Fruit fly (Drosophila melanogaster) whole organism, embryonic: ENCODE measurements around the gene Ugt36D1.

ENCODE experiments used
- CG12391 ChIP-seq: fragments of 200-800 bp; sonication (Bioruptor generic); optimal IDR thresholded peaks from 3 replicates; lab custom pipeline; 2018; ENCODE audit warnings: missing biosample characterization, mild to moderate bottlenecking, missing genetic modification characterization, moderate library complexity
- CG15601 ChIP-seq: fragments of 200-800 bp; sonication (Bioruptor generic); optimal IDR thresholded peaks from 3 replicates; lab custom pipeline; 2019; ENCODE audit warnings: missing biosample characterization, mild to moderate bottlenecking, missing genetic modification characterization, moderate library complexity
- CG16863 ChIP-seq: fragments of 200-800 bp; sonication (Bioruptor generic); optimal IDR thresholded peaks from 3 replicates; lab custom pipeline; 2016; ENCODE audit warnings: missing biosample characterization, missing genetic modification characterization
- CG17568 ChIP-seq: fragments of 200-800 bp; sonication (Bioruptor generic); optimal IDR thresholded peaks from 2 replicates; lab custom pipeline; 2018; ENCODE audit warnings: missing biosample characterization, mild to moderate bottlenecking, missing genetic modification characterization, moderate library complexity
- CG2202 ChIP-seq: fragments of 200-800 bp; sonication (Bioruptor generic); optimal IDR thresholded peaks from 2 replicates; lab custom pipeline; 2018; ENCODE audit warnings: missing biosample characterization, mild to moderate bottlenecking, missing genetic modification characterization
- CG32772 ChIP-seq: fragments of 200-800 bp; sonication (Bioruptor generic); IDR thresholded peaks from 2 replicates; pipeline ENCODE4 v1.3.6; 2022; ENCODE audit warnings: missing biosample characterization, missing genetic modification characterization
- CG33213 ChIP-seq: fragments of 200-800 bp; sonication (Bioruptor generic); optimal IDR thresholded peaks from 3 replicates; lab custom pipeline; 2016; ENCODE audit warnings: missing biosample characterization, missing genetic modification characterization
- CG3838 ChIP-seq: fragments of 200-800 bp; sonication (Bioruptor generic); optimal IDR thresholded peaks from 3 replicates; lab custom pipeline; 2016; ENCODE audit warnings: missing biosample characterization, missing genetic modification characterization
- CG4328 ChIP-seq: fragments of 200-800 bp; sonication (Bioruptor generic); optimal IDR thresholded peaks from 3 replicates; lab custom pipeline; 2017; ENCODE audit warnings: missing biosample characterization, missing genetic modification reagents, missing genetic modification characterization
- CG43689 ChIP-seq: fragments of 200-800 bp; sonication (Bioruptor generic); IDR thresholded peaks from 2 replicates; pipeline ENCODE4 v1.3.6; 2022; ENCODE audit warnings: missing biosample characterization, missing genetic modification characterization
- CG4707 ChIP-seq: fragments of 200-800 bp; sonication (Bioruptor generic); optimal IDR thresholded peaks from 2 replicates; lab custom pipeline; 2018; ENCODE audit warnings: missing biosample characterization, mild to moderate bottlenecking, missing genetic modification characterization, moderate library complexity
- CG5953 ChIP-seq: fragments of 200-800 bp; sonication (Bioruptor generic); IDR thresholded peaks from 2 replicates; pipeline ENCODE4 v1.3.6; 2022; ENCODE audit warnings: missing biosample characterization, missing genetic modification characterization
- CG7556 ChIP-seq: fragments of 200-800 bp; sonication (Bioruptor generic); optimal IDR thresholded peaks from 2 replicates; lab custom pipeline; 2017; ENCODE audit warnings: missing biosample characterization, mild to moderate bottlenecking, missing genetic modification characterization
- CG7745 ChIP-seq: fragments of 200-800 bp; sonication (Bioruptor generic); optimal IDR thresholded peaks from 2 replicates; lab custom pipeline; 2018; ENCODE audit warnings: missing biosample characterization, mild to moderate bottlenecking, missing genetic modification characterization, moderate library complexity
- CG9817 ChIP-seq: fragments of 200-800 bp; sonication (Bioruptor generic); optimal IDR thresholded peaks from 2 replicates; lab custom pipeline; 2018; ENCODE audit warnings: missing biosample characterization, mild to moderate bottlenecking, missing genetic modification characterization, moderate library complexity
- CG9932 ChIP-seq: fragments of 200-800 bp; sonication (Bioruptor generic); IDR thresholded peaks from 2 replicates; pipeline ENCODE4 v1.3.6; 2022; ENCODE audit warnings: missing biosample characterization, missing genetic modification characterization
- CkIIα-i1 ChIP-seq: fragments of 200-800 bp; sonication (Bioruptor generic); IDR thresholded peaks from 2 replicates; pipeline ENCODE4 v1.3.6; 2022; ENCODE audit warnings: missing biosample characterization, missing genetic modification characterization
- D19B ChIP-seq: fragments of 200-800 bp; sonication (Bioruptor generic); optimal IDR thresholded peaks from 2 replicates; lab custom pipeline; 2017; ENCODE audit warnings: missing biosample characterization, mild to moderate bottlenecking, missing genetic modification characterization
- Deaf1 ChIP-seq: fragments of 200-800 bp; optimal IDR thresholded peaks from 3 replicates; lab custom pipeline; 2019; ENCODE audit warnings: missing biosample characterization, mild to moderate bottlenecking, missing genetic modification characterization, moderate library complexity
- Dll ChIP-seq: fragments of 200-800 bp; sonication (Bioruptor generic); IDR thresholded peaks from 4 replicates; pipeline ENCODE4 v1.3.6; 2022; ENCODE audit warnings: missing biosample characterization, missing genetic modification characterization; ENCODE audit not compliant: partially characterized antibody
- Fer1 ChIP-seq: fragments of 200-800 bp; sonication (Bioruptor generic); optimal IDR thresholded peaks from 2 replicates; lab custom pipeline; 2017; ENCODE audit warnings: missing biosample characterization, mild to moderate bottlenecking, missing genetic modification characterization
- Fer2 ChIP-seq: fragments of 200-800 bp; sonication (Bioruptor generic); optimal IDR thresholded peaks from 2 replicates; lab custom pipeline; 2018; ENCODE audit warnings: missing biosample characterization, mild to moderate bottlenecking, missing genetic modification characterization, moderate library complexity
- Gug ChIP-seq: fragments of 200-800 bp; sonication (Bioruptor generic); IDR thresholded peaks from 4 replicates; pipeline ENCODE4 v1.3.6; 2022; ENCODE audit warnings: missing biosample characterization, missing genetic modification characterization
- H15 ChIP-seq: fragments of 200-800 bp; sonication (Bioruptor generic); IDR thresholded peaks from 3 replicates; pipeline ENCODE4 v1.3.6; 2022; ENCODE audit warnings: missing biosample characterization, missing genetic modification characterization
- HmgZ ChIP-seq: fragments of 200-800 bp; sonication (Bioruptor generic); optimal IDR thresholded peaks from 2 replicates; lab custom pipeline; 2018; ENCODE audit warnings: missing biosample characterization, mild to moderate bottlenecking, missing genetic modification characterization
- Jarid2 ChIP-seq: fragments of 200-800 bp; sonication (Bioruptor generic); optimal IDR thresholded peaks from 3 replicates; lab custom pipeline; 2017; ENCODE audit warnings: mild to moderate bottlenecking, missing biosample characterization, missing genetic modification reagents, missing genetic modification characterization
- Vsx1 ChIP-seq: fragments of 200-800 bp; sonication (Bioruptor generic); optimal IDR thresholded peaks from 2 replicates; lab custom pipeline; 2017; ENCODE audit warnings: missing biosample characterization, mild to moderate bottlenecking, missing genetic modification characterization, missing genetic modification reagents
- ac ChIP-seq: fragments of 200-800 bp; sonication (Bioruptor generic); optimal IDR thresholded peaks from 3 replicates; lab custom pipeline; 2017; ENCODE audit warnings: missing biosample characterization, mild to moderate bottlenecking, missing genetic modification characterization
- ara ChIP-seq: fragments of 200-800 bp; sonication (Bioruptor generic); IDR thresholded peaks from 2 replicates; pipeline ENCODE4 v1.3.6; 2022; ENCODE audit warnings: missing biosample characterization, missing genetic modification characterization
- bowl ChIP-seq: fragments of 200-800 bp; sonication (Bioruptor generic); IDR thresholded peaks from 2 replicates; pipeline ENCODE4 v1.3.6; 2022; ENCODE audit warnings: missing biosample characterization, missing genetic modification characterization
- caup ChIP-seq: fragments of 200-800 bp; sonication (Bioruptor generic); optimal IDR thresholded peaks from 3 replicates; lab custom pipeline; 2017; ENCODE audit warnings: missing biosample characterization, mild to moderate bottlenecking, missing genetic modification characterization, moderate library complexity; ENCODE audit not compliant: severe bottlenecking
- croc ChIP-seq: fragments of 200-800 bp; sonication (Bioruptor generic); conservative IDR thresholded peaks from 3 replicates; pipeline ENCODE4 v1.3.6; 2022; ENCODE audit warnings: missing biosample characterization, missing genetic modification characterization
- dimm ChIP-seq: fragments of 200-800 bp; sonication (Bioruptor generic); IDR thresholded peaks from 2 replicates; pipeline ENCODE4 v1.3.6; 2022; ENCODE audit warnings: missing biosample characterization, missing genetic modification characterization
- ewg ChIP-seq: fragments of 200-800 bp; sonication (Bioruptor generic); optimal IDR thresholded peaks from 3 replicates; lab custom pipeline; 2017; ENCODE audit warnings: mild to moderate bottlenecking, missing biosample characterization, missing genetic modification reagents, missing genetic modification characterization
- ftz-f1 ChIP-seq: fragments of 200-800 bp; sonication (Bioruptor generic); optimal IDR thresholded peaks from 2 replicates; lab custom pipeline; 2016; ENCODE audit warnings: missing biosample characterization, missing genetic modification characterization
- gce ChIP-seq: fragments of 200-800 bp; sonication (Bioruptor generic); IDR thresholded peaks from 3 replicates; pipeline ENCODE4 v1.3.6; 2022; ENCODE audit warnings: missing biosample characterization, missing genetic modification characterization
- grau ChIP-seq: fragments of 200-800 bp; optimal IDR thresholded peaks from 3 replicates; lab custom pipeline; 2019; ENCODE audit warnings: missing biosample characterization, mild to moderate bottlenecking, missing genetic modification characterization, moderate library complexity
- gro ChIP-seq: fragments of 200-800 bp; sonication (Bioruptor generic); optimal IDR thresholded peaks from 2 replicates; lab custom pipeline; 2016; ENCODE audit warnings: missing biosample characterization, missing genetic modification characterization
- gsb-n ChIP-seq: fragments of 200-800 bp; sonication (Bioruptor generic); optimal IDR thresholded peaks from 3 replicates; lab custom pipeline; 2018; ENCODE audit warnings: missing biosample characterization, mild to moderate bottlenecking, missing genetic modification characterization
- lab ChIP-seq: fragments of 200-800 bp; sonication (Bioruptor generic); optimal IDR thresholded peaks from 3 replicates; lab custom pipeline; 2017; ENCODE audit warnings: missing biosample characterization, missing genetic modification characterization, mild to moderate bottlenecking, moderate library complexity, missing genetic modification reagents
- mld ChIP-seq: fragments of 200-800 bp; sonication (Bioruptor generic); IDR thresholded peaks from 3 replicates; pipeline ENCODE4 v1.3.6; 2022; ENCODE audit warnings: missing biosample characterization, missing genetic modification characterization; ENCODE audit not compliant: partially characterized antibody
- nau ChIP-seq: fragments of 200-800 bp; sonication (Bioruptor generic); optimal IDR thresholded peaks from 3 replicates; lab custom pipeline; 2017; ENCODE audit warnings: missing biosample characterization, mild to moderate bottlenecking, missing genetic modification characterization, missing genetic modification reagents
- nom ChIP-seq: fragments of 200-800 bp; sonication (Bioruptor generic); optimal IDR thresholded peaks from 2 replicates; lab custom pipeline; 2017; ENCODE audit warnings: missing biosample characterization, missing genetic modification characterization, mild to moderate bottlenecking, moderate library complexity, missing genetic modification reagents
- pb ChIP-seq: fragments of 200-800 bp; sonication (Bioruptor generic); optimal IDR thresholded peaks from 3 replicates; lab custom pipeline; 2016; ENCODE audit warnings: missing biosample characterization, missing genetic modification characterization
- pros ChIP-seq: fragments of 200-800 bp; sonication (Bioruptor generic); optimal IDR thresholded peaks from 3 replicates; lab custom pipeline; 2019; ENCODE audit warnings: missing biosample characterization, mild to moderate bottlenecking, missing genetic modification characterization, moderate library complexity
- run ChIP-seq: fragments of 200-800 bp; sonication (Bioruptor generic); optimal IDR thresholded peaks from 3 replicates; lab custom pipeline; 2018; ENCODE audit warnings: missing biosample characterization, mild to moderate bottlenecking, missing genetic modification characterization
- sima ChIP-seq: fragments of 200-800 bp; sonication (Bioruptor generic); optimal IDR thresholded peaks from 2 replicates; lab custom pipeline; 2016; ENCODE audit warnings: missing biosample characterization, missing genetic modification characterization
- slp2 ChIP-seq: fragments of 200-800 bp; sonication (Bioruptor generic); optimal IDR thresholded peaks from 2 replicates; lab custom pipeline; 2016; ENCODE audit warnings: missing biosample characterization, missing genetic modification characterization
- ssp ChIP-seq: fragments of 200-800 bp; sonication (Bioruptor generic); IDR thresholded peaks from 2 replicates; pipeline ENCODE4 v1.3.6; 2022; ENCODE audit warnings: missing biosample characterization, missing genetic modification characterization
- trem ChIP-seq: fragments of 200-800 bp; optimal IDR thresholded peaks from 3 replicates; lab custom pipeline; 2019; ENCODE audit warnings: missing biosample characterization, mild to moderate bottlenecking, missing genetic modification characterization, moderate library complexity
- unc-4 ChIP-seq: fragments of 200-800 bp; sonication (Bioruptor generic); IDR thresholded peaks from 2 replicates; pipeline ENCODE4 v1.3.6; 2022; ENCODE audit warnings: missing biosample characterization, missing genetic modification characterization; ENCODE audit not compliant: partially characterized antibody

Ugt36D1 gene

dm6 chr2L:18822805-18823204, 543 bp upstream of the Ugt36D1 start (continued):
- TF ChIP-seq CG16863 (peak; percentile 6), CG3838 (GFP tag; lab: Kevin White, UChicago) (peak; percentile 4), slp2 (GFP tag; lab: Kevin White, UChicago) (no peak), mld (GFP tag; lab: Robert Waterston, UW) (no peak), ftz-f1 (GFP tag; lab: Kevin White, UChicago) (no peak), CG43689 (0 out of 2 replicates have a peak, but pooled peaks have one; percentile 23), CG7556 (GFP tag; lab: Kevin White, UChicago) (peak; percentile 37), CkIIα-i1 (GFP tag; lab: Robert Waterston, UW) (no peak), CG5953 (GFP tag; lab: Robert Waterston, UW) (no peak), CG9932 (no peak), CG7745 (no peak), gro (GFP tag; lab: Kevin White, UChicago) (no peak), CG12391 (tag; lab: Kevin White, UChicago) (no peak), CG4707 (GFP tag; lab: Kevin White, UChicago) (peak; percentile 69), CG2202 (peak; percentile 65), caup (GFP tag; lab: Kevin White, UChicago) (peak; percentile 50), pb (no peak), Vsx1 (GFP tag; lab: Kevin White, UChicago) (peak; percentile 58), nom (GFP tag; lab: Kevin White, UChicago) (no peak), unc-4 (GFP tag; lab: Robert Waterston, UW) (no peak), ssp (GFP tag; lab: Robert Waterston, UW) (no peak), Jarid2 (no peak), D19B (no peak), CG15601 (tag; lab: Kevin White, UChicago) (peak; percentile 78), Fer1 (GFP tag; lab: Kevin White, UChicago) (peak; percentile 50), croc (no peak), CG32772 (GFP tag; lab: Robert Waterston, UW) (no peak), CG33213 (GFP tag; lab: Kevin White, UChicago) (peak; percentile 60), run (tag; lab: Kevin White, UChicago) (no peak), ewg (GFP tag; lab: Kevin White, UChicago) (no peak), HmgZ (tag; lab: Kevin White, UChicago) (no peak), H15 (GFP tag; lab: Robert Waterston, UW) (0 out of 3 replicates have a peak, but pooled peaks have one; percentile 26), pros (no peak), CG9817 (tag; lab: Kevin White, UChicago) (peak; percentile 9), grau (tag; lab: Kevin White, UChicago) (no peak), dimm (GFP tag; lab: Robert Waterston, UW) (no peak), trem (tag; lab: Kevin White, UChicago) (no peak), gce (GFP tag; lab: Robert Waterston, UW) (peak; percentile 49; the same call in 1 of the 3 replicates), CG17568 (GFP tag; lab: Kevin White, UChicago) (peak; percentile 27), sima (no peak), lab (peak; percentile 72), Fer2 (tag; lab: Kevin White, UChicago) (peak; percentile 39), ara (GFP tag; lab: Robert Waterston, UW) (peak; percentile 80), gsb-n (tag; lab: Kevin White, UChicago) (peak; percentile 48), Dll (GFP tag; lab: Robert Waterston, UW) (no peak), ac (GFP tag; lab: Kevin White, UChicago) (no peak), Gug (GFP tag; lab: Robert Waterston, UW) (no peak), bowl (GFP tag; lab: Robert Waterston, UW) (no peak), CG4328 (GFP tag; lab: Kevin White, UChicago) (peak; percentile 59), Deaf1 (tag; lab: Kevin White, UChicago) (no peak), nau (GFP tag; lab: Kevin White, UChicago) (peak; percentile 49)
